Worm (Caenorhabditis elegans): ENCODE measurements around the gene txt-4.

DNA sequence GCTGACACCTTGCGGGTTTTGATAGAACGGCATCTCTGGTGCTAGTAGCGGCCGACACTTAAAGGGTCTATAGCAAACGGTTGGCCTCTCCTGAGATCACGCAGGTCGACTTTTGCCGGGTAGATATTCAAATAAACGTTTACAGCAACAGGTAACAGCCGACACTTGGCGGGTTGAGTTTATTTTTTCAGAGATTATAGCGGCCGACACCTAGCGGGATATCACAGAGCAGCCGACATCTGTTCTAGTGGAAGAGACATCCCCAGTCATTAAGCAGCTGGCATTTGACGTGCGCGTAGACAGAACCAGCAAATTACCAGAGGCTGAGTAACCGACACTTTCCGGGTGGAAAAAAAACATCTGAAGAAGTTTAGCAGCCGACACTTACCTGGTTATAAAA is 48.9 kb upstream of the txt-4 start:
- TF ChIP-seq snu-23 (GFP tag; optimal IDR thresholded peaks at IDR 0.05) (no peak), blmp-1 (tag; optimal IDR thresholded peaks at IDR 0.05) (no peak), mep-1 (tag; optimal IDR thresholded peaks at IDR 0.05) (no peak), unc-98 (GFP tag; IDR thresholded peaks at IDR 0.05) (no peak), elt-2 (tag; optimal IDR thresholded peaks at IDR 0.05) (no peak), aly-2 (tag; optimal IDR thresholded peaks at IDR 0.05) (no peak), rnt-1 (tag; optimal IDR thresholded peaks at IDR 0.05) (no peak), isw-1 (GFP tag; IDR thresholded peaks at IDR 0.05) (no peak), ztf-4 (tag; optimal IDR thresholded peaks at IDR 0.05) (no peak), pag-3 (tag; optimal IDR thresholded peaks at IDR 0.05; ENCODE audit: borderline replicate concordance, insufficient read depth) (no peak), nhr-237 (tag; optimal IDR thresholded peaks at IDR 0.05) (no peak), nhr-76 (tag; optimal IDR thresholded peaks at IDR 0.05) (no peak), lin-35 (GFP tag; optimal IDR thresholded peaks at IDR 0.05) (no peak), ama-1 (optimal IDR thresholded peaks at IDR 0.05) (no peak)
